Worm (Caenorhabditis elegans) whole organism, L2 larva: ENCODE measurements around the gene F26F2.3.

Experiments used
- aly-2 ChIP-seq: fragments of 150-350 bp; optimal IDR thresholded peaks from 2 replicates; lab custom pipeline; 2014; ENCODE audit warnings: missing biosample characterization, missing genetic modification characterization
- ceh-16 ChIP-seq: fragments of 150-350 bp; optimal IDR thresholded peaks from 2 replicates; lab custom pipeline; 2014; ENCODE audit warnings: missing biosample characterization, missing genetic modification characterization
- mdl-1 ChIP-seq, 2 experiments: fragments of 150-350 bp in 1 of 2; sonication (generic microtip) in 1 of 2; optimal IDR thresholded peaks; 2 replicates each; lab custom pipeline; 2017; ENCODE audit warnings: missing biosample characterization in 2 of 2, missing genetic modification characterization in 2 of 2
- nhr-11 ChIP-seq: fragments of 150-350 bp; optimal IDR thresholded peaks from 2 replicates; lab custom pipeline; 2014; ENCODE audit warnings: missing biosample characterization, missing genetic modification characterization
- nhr-12 ChIP-seq: fragments of 150-350 bp; optimal IDR thresholded peaks from 2 replicates; lab custom pipeline; 2014; ENCODE audit warnings: missing biosample characterization, missing genetic modification characterization
- nhr-6 ChIP-seq: fragments of 150-350 bp; optimal IDR thresholded peaks from 2 replicates; lab custom pipeline; 2014; ENCODE audit warnings: missing biosample characterization, missing genetic modification characterization
- nhr-77 ChIP-seq: fragments of 150-350 bp; optimal IDR thresholded peaks from 2 replicates; lab custom pipeline; 2014; ENCODE audit warnings: missing biosample characterization, missing genetic modification characterization
- peb-1 ChIP-seq: fragments of 150-350 bp; optimal IDR thresholded peaks from 2 replicates; lab custom pipeline; 2014; ENCODE audit warnings: missing biosample characterization, missing genetic modification characterization

ce11 chrV:20555120-20555519 lies 11.2 kb downstream of the F26F2.3 start, which contains the start of gene Y38H6C.21:
- TF ChIP-seq nhr-6 (tag; lab: Kevin White, UChicago) (no peak), mdl-1 (tag; optimal IDR thresholded peaks at IDR 0.05; lab: Kevin White, UChicago) (no peak), aly-2 (tag; lab: Kevin White, UChicago) (no peak), nhr-11 (tag; lab: Kevin White, UChicago) (no peak), ceh-16 (no peak), peb-1 (tag; lab: Kevin White, UChicago) (no peak), nhr-12 (no peak), nhr-77 (tag; lab: Kevin White, UChicago) (no peak)
